Worm (Caenorhabditis elegans) whole organism, L4/young adult: ENCODE results near the gene F59B2.13.

Source experiments
- W03F9.2 ChIP-seq: fragments of 150-350 bp; optimal IDR thresholded peaks from 2 replicates; lab custom pipeline; 2014; ENCODE audit warnings: missing biosample characterization, missing genetic modification characterization
- him-1 ChIP-seq: sonication (generic microtip); optimal IDR thresholded peaks from 2 replicates; lab custom pipeline; 2016; ENCODE audit warnings: missing genotype, missing genetic modification reagents, missing genetic modification characterization, missing compliant biosample characterization

ce11 chrIII:8988061-8988460, 38.8 kb downstream of the F59B2.13 start:
- TF ChIP-seq him-1 (tag; lab: Kevin White, UChicago) (no peak), W03F9.2 (tag; lab: Kevin White, UChicago) (no peak)
